Worm (Caenorhabditis elegans): ENCODE data around the gene best-5.

ce11 chrIII:9695379-9695778 lies 5.3 kb upstream of the best-5 start:
- no peak for TF ChIP-seq nhr-10 (tag; optimal IDR thresholded peaks at IDR 0.05)
- TF ChIP-seq vab-7 (GFP tag; IDR thresholded peaks at IDR 0.05) = no peak
- no peak for TF ChIP-seq ztf-7 (tag; optimal IDR thresholded peaks at IDR 0.05)
- TF ChIP-seq R02D3.7 (tag; optimal IDR thresholded peaks at IDR 0.05) = no peak
- no peak for TF ChIP-seq ZK546.5 (tag; optimal IDR thresholded peaks at IDR 0.05)
- TF ChIP-seq snpc-4 (tag; optimal IDR thresholded peaks at IDR 0.05) = no peak
